Worm (Caenorhabditis elegans): ENCODE data around the gene ttr-33.

- TF ChIP-seq daf-12 (tag; optimal IDR thresholded peaks at IDR 0.05) = no peak
- no peak for TF ChIP-seq fos-1 (tag; optimal IDR thresholded peaks at IDR 0.05)
- no peak for TF ChIP-seq pha-4 (tag; optimal IDR thresholded peaks at IDR 0.05)
Observed at ce11 chrV:7819585-7819984, 18.1 kb downstream of the ttr-33 start.

Measured in whole organism, L3 larva.